Worm (Caenorhabditis elegans): Measurements from ENCODE around the gene C53B4.3.

DNA sequence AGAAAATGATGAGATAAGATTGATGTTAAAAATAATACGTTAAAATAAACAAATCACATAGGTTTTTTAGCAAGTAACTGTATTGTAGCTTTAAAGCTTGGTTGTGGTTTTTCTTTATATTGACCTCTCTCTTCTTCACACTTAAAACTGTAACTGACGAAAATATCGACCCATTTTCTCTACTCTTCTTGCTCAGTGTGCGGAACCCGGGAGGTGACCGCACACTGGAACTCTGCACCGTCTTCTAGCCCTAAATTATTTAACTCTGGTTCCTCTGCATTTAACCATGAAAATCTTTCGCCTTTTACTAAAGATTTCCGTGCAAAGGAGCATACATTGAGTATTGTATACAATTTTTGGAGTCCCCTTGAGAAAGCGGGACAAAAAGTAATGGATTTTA, 21.0 kb upstream of the C53B4.3 start:
- TF ChIP-seq lin-39 (tag; optimal IDR thresholded peaks at IDR 0.05) (no peak), tbx-2 (tag; optimal IDR thresholded peaks at IDR 0.05) (no peak), elt-1 (tag; optimal IDR thresholded peaks at IDR 0.05) (no peak), nhr-25 (tag; optimal IDR thresholded peaks at IDR 0.05) (no peak), pqm-1 (tag; optimal IDR thresholded peaks at IDR 0.05) (no peak), nhr-76 (tag; optimal IDR thresholded peaks at IDR 0.05) (no peak), snpc-4 (tag; optimal IDR thresholded peaks at IDR 0.05) (no peak)
